Worm (Caenorhabditis elegans): ENCODE results near the gene fbxb-34.
"Not testable (repeated sequence)": the region's sequence is repeated elsewhere in the genome, so short reads cannot be mapped to it uniquely, and the experiment has no call there.

fbxb-34 gene

DNA sequence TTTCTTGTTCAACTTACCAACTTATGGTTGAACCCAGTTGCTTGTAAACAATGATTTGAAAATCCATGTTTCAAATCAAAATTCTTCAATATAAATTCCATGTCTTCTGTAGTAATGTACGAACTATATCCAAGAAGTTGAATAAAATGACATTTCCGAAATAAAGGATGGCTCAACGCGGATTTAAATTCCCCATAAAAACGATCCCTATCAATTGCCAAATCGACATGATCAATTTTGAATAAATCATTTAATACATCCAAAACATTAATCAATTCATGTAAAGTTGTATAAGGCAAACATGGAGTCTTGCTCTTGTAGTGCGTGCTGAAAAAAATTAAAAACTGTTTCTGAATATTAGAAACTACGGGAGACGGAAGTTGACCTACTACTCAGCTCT lies 3.5 kb downstream of the fbxb-34 start, which contains the start of gene W08F4.10:
Gene W08F4.10, minus strand, starts transcription at position 101 of the 400 bp plus-strand sequence.
- no peak for TF ChIP-seq unc-62 (GFP tag; optimal IDR thresholded peaks at IDR 0.05)

DNA sequence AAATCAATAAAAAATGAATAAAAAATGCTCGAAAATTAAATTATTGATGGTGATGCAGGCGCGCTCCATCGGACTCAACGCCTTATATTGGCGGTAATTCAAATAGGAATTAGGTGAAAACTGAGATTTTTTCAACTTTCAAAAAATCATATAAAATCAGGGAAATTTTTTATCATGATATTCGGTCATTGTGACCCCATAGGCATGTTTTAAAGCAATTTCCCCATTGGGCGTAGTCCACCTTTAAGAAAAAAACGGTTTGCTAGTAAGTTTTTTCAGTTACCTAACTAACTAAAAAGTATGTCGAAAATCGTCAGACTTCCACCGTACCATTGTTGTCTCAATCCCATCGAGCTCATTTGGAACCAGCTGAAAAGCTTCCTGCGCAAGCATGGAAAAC lies 5.6 kb downstream of the fbxb-34 start, which contains the start of gene W08F4.1:
Gene W08F4.1, plus strand, starts transcription at position 301 of the 400 bp plus-strand sequence.
- not testable (repeated sequence) for TF ChIP-seq unc-62 (GFP tag; optimal IDR thresholded peaks at IDR 0.05)

DNA sequence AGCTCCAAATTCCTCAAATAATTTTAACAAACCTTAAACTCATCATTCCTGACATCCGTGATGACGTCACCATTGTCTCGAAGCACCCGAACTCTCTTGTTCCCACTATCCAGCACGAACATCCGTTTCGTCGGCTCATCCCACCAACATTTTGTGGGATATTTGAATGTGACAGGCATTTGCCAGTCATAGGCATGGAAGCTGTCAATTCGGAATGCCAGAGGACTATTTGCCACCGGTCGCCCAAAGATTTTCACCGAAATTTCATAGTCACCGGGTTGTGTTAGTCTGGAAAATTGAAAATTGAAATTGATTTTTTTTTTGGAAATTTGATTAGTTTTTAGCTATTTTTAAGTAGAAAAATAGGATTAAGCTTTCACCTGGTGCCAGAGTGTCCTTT lies 9.1 kb downstream of the fbxb-34 start:
- TF ChIP-seq unc-62 (GFP tag; optimal IDR thresholded peaks at IDR 0.05) = no peak

DNA sequence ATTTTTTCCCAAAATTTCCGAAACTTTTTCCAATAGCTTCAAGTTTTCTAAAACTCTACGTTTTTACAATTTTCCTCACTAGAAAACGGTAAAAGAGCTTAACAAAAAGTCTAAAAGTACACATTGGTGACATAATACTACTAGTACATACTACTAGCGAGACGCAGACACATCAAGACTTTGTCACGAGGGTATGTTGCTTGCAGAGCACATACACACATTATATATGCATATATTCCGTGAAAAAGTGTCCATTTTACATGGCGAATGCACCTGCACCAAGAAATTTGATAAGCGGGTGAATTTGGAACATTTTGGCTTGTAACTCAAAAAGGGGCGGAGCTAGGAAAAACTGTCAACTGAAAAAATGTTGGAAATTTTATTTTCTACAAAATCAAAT lies 13.7 kb downstream of the fbxb-34 start:
- TF ChIP-seq unc-62 (GFP tag; optimal IDR thresholded peaks at IDR 0.05) = no peak

DNA sequence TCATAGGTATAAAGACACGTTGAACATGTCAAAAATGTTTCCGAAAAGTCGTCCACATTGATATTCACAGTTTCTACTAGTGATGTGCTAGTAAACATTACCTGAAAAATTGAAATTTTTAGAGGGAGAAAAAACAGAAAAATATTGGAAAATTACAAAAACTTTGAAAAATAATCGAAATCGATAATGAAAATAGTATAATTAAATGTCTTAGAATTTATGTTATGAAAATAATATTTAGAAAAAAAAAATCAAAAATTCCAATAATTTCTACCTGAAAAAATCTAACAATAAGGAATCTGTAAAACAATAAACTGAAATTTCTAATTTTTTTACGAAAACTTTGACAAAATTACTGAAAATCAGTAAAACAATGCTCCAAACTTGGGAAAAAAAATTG lies 14.4 kb downstream of the fbxb-34 start, which contains the start of gene nhl-3:
Gene nhl-3, minus strand, starts transcription at position 101 of the 400 bp plus-strand sequence.
- TF ChIP-seq unc-62 (GFP tag; optimal IDR thresholded peaks at IDR 0.05) = no peak

DNA sequence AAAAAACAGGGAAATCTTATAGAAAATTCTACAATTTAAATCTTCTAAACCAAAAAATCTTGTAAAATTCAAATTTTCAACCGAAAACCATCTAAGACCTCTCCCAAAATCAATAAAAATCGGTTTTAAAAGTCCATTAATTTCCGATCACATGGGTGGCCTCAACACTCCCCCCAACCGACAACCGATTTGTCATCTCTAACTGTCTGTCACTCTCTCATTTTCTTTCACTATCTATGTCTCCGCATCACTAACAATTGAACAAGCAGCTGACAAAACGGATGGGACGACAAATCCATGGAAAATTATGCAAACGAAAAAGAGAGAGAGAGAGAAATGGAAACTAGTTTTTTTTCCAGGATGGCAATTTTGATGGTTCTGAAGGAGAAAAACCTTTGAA lies 15.3 kb downstream of the fbxb-34 start:
- TF ChIP-seq unc-62 (GFP tag; optimal IDR thresholded peaks at IDR 0.05) = no peak

DNA sequence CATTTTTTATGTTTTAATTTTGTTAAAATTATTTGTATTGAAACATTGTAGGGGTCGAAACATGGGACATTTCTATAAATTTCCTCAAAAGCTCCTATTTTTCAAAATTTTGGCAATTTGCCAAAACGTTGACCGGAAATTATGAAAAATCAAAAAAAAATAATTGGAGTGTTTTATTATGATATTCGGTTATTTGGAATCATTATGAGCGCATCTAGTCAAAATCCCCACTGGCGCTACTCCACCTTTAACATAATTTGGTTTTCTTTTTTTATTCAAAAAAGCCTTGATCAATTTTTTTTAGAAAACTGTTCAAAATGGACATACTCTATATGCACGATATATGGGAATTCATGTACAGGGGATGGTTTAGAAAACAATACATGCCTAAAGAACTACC lies 17.6 kb downstream of the fbxb-34 start, which contains the start of gene W04H10.2:
Gene W04H10.2, plus strand, starts transcription at position 301 of the 400 bp plus-strand sequence.
- TF ChIP-seq unc-62 (GFP tag; optimal IDR thresholded peaks at IDR 0.05) = no peak

DNA sequence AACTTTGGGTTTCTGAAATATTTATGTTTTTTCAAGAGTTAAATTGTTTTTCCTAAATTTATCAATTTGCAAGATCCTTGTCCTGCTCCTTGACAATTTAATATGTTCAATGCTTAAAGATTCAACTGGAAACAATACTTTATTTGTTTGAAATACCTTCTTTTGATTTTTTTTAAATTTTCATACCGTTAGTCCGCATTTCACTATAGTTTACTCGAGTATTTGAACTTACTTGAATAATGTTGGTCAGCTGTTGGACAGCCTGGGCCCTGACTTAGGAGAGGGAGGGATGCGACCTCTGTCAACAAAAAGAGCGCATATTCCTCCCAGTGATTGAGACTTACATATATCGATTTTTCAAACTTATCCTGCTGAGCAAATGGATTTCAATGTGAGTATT lies 18.4 kb downstream of the fbxb-34 start, which contains the start of gene W04H10.5:
Gene W04H10.5, plus strand, starts transcription at position 301 of the 400 bp plus-strand sequence.
- TF ChIP-seq unc-62 (GFP tag; optimal IDR thresholded peaks at IDR 0.05) = no peak

DNA sequence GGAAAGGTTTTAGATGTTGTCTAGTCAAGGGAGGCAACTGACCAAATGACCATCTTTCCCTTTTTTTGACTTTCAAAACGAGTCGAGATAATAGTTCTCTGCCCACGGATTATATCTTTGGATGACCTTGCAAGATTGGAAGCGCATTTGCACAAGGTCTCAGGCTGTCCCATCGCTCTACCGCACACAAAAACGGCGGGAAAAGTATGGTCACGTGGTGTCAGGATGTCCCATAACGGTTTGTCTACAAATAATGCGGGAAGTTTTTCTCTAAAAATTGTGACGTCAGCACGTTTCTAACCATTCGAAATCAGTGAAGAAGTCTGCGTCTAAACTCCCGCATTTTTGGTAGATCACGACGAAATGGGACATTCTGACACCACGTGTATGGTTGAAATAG lies 20.7 kb downstream of the fbxb-34 start, which contains the start of gene W04H10.6:
Gene W04H10.6, minus strand, starts transcription at position 101 of the 400 bp plus-strand sequence.
- TF ChIP-seq unc-62 (GFP tag; optimal IDR thresholded peaks at IDR 0.05) = no peak

DNA sequence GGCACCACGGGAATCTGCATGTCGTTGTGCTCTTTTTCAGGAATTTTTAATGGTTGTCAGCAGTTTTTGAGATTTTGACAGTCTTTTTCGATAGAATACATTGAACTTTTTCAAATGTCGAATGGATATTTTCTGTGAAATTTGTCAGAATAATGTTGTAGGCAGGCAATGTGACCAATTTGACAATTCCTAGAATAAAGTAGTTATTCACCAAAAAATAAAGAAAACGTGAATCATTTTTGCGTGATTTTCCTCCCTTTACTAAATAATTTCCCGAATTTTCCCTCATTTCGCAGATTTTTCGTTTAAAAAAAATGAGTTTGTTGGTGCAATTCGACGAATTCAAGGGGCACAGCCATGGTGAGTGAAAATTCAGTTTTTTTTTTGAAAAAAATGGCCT lies 21.1 kb downstream of the fbxb-34 start, which contains the start of gene W04H10.1:
Gene W04H10.1, plus strand, starts transcription at position 301 of the 400 bp plus-strand sequence.
- TF ChIP-seq unc-62 (GFP tag; optimal IDR thresholded peaks at IDR 0.05) = no peak

DNA sequence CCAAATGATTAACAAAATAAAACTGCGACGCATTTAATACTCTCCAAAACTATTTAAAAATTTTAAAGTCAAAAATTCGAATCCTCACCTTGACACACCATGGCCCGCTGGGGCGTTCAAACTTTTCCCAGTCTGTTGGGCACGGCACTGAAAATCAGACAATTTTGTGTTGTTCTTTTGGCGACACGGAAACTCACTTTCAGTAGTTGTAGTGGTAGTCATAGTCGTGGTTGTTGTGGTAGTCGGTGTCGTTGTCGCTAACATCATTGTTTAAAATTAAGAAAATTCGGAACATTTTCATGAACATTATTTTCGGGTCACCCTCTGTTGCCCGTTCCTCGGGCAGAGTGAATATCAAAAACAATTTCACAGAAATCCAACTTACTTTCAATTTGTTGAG lies 24.7 kb downstream of the fbxb-34 start, which contains the start of gene clec-118:
Gene clec-118, minus strand, starts transcription at position 101 of the 400 bp plus-strand sequence.
- not testable (repeated sequence) for TF ChIP-seq unc-62 (GFP tag; optimal IDR thresholded peaks at IDR 0.05)

DNA sequence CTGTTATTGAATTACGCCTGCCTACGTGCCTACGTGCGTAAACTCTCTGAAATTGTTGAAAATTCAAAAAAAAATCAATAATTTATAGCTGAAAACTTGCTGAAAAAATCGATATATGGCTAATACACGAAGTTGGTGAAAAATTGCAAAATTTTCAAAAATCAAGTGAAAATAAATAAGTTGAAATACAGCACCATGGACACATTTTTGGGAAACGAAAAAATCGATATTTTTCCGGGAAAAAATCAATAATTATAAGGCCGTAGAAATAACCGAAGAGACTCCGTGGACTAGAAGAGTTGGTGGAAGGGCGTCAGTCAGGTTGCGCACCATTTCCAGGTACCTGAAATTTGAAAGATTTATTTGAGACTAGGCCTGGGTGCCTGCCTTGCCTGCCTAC lies 27.1 kb downstream of the fbxb-34 start:
- no peak for TF ChIP-seq unc-62 (GFP tag; optimal IDR thresholded peaks at IDR 0.05)

DNA sequence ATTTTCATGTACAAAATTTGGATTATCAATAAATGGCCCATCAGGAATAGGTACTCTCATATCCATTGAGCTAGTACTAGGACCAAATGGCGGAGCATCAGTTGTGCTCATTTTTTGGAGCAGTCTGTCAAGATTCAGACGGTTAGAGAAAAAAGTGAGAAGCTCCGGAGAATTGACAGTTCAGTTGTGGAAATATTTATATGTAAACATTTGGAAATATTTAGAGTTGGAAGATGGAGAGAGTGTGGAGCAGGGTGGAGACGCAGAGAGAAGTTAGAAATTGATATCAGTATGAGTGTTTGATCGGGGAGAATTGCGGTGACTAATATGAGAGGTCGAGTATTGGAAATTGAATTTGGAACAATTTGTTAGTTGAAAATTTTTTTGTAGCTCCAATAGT lies 33.5 kb downstream of the fbxb-34 start:
- no peak for TF ChIP-seq unc-62 (GFP tag; optimal IDR thresholded peaks at IDR 0.05)

DNA sequence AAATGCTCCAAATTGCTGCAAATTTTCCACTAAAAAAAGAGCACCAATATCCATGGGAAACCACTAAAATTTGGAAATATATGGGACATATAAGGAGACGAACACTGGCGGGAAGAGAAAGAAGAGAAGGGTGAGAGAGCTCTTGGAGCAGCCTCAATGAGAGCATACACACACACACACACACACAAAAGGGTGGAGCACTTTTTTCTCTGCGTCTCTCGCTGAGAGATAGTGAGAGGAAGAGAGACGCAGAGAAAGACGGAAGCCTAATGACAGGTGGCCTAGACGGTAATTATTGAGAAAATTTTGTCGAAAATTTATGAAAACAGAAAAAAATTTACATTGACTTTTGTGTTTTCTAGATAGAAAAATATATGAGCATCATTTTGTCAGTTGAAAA lies 34.8 kb downstream of the fbxb-34 start:
- no peak for TF ChIP-seq unc-62 (GFP tag; optimal IDR thresholded peaks at IDR 0.05)

DNA sequence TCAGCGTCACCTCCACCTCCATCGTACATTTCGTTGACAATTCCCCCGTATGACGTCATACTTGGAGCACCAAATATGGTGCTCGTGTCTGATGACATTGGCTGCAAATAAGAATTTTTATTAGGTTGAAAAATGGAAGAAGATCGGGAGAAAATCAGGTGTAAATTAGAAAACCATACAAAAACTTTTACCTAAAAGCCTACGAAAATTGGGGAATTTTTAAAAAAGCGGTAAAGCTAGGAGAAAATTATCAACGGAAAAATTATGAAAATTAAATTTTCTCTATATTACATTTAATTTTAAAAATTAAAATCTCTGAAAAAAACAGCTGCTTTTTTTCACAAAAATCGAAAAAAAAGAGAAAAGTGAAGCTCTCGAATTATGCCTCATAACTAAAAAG lies 36.8 kb downstream of the fbxb-34 start, which contains the start of gene T04B8.5:
Gene T04B8.5, minus strand, starts transcription at position 101 of the 400 bp plus-strand sequence.
- TF ChIP-seq unc-62 (GFP tag; optimal IDR thresholded peaks at IDR 0.05) = no peak

DNA sequence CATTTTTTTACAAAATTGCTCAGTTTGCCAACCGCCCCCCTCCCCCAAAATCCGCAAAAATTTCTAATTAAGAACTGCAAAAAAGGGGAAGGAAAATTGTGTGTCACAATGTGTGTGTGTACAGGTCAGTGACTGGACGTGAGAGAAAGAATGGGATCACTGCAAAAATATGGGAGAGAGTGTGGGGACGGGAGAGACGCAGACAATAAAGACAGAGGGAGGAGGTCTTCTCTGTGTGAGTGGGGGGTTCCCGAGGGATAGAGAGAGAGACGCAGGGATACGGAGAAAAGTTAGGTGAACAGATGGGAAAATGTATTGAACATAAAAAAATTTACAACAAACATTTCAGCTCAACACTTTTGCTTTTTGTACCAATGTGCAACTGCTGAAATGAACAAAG lies 38.3 kb downstream of the fbxb-34 start:
- TF ChIP-seq unc-62 (GFP tag; optimal IDR thresholded peaks at IDR 0.05) = no peak

DNA sequence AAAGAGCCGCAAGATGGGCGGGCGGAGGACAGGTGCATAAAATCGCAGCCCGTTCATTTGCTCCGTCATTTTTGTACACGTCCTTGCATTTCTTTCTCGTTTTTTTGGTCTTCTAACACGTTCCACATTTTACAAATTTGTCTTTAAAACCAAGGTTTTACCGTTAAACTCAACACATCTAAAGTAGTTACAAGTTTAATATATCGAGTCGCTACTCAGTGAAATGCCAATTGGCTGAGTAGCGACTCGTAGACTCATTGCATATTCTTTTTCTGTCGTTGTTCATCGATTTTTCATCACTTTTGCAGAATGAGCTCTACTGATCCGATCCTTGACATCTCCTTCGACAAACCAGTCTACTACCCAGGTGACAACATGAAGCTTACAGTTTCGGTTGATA lies 39.6 kb downstream of the fbxb-34 start, which contains the start of gene arrd-1:
Gene arrd-1, plus strand, starts transcription at position 301 of the 400 bp plus-strand sequence.
- TF ChIP-seq unc-62 (GFP tag; optimal IDR thresholded peaks at IDR 0.05) = no peak

All from whole organism, dauer.